Fruit fly (Drosophila melanogaster): Measurements from ENCODE around the gene AlaRS.
A peak's percentile ranks its signal among the peaks of the same experiment; 100 is the strongest.

AlaRS gene

DNA sequence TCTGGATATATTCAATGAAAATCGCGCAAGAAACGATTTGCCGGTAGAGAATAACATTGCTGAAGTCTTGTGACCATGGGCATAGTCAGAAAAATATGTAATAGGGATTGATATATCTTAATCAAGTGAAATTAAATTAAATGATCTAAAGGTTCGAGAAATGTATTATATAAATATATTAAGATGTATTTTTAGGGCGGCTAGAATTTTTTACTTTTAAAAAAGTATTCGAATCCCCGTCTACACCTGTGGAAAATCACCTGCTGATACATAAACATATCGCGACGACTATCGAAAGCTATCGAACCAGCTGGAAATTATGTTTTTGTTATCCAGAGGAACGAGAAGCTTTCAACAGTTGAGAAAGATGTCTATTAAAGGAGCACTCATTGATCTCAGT, 4.8 kb downstream of the AlaRS start, which contains the start of the genes CG13390 and CG17294 (continued):
- peak; percentile 98 for TF ChIP-seq CG4318 (GFP tag; optimal IDR thresholded peaks at IDR 0.05)
- peak; percentile 99 for TF ChIP-seq CG32006 (GFP tag; optimal IDR thresholded peaks at IDR 0.05)
- TF ChIP-seq fd59A (GFP tag; optimal IDR thresholded peaks at IDR 0.05): peak; percentile 98
- peak; percentile 100 for TF ChIP-seq CG8119 (GFP tag; IDR thresholded peaks at IDR 0.05)
- TF ChIP-seq Met (GFP tag; optimal IDR thresholded peaks at IDR 0.05): peak; percentile 99
- peak; percentile 99 for TF ChIP-seq CG9139 (GFP tag; optimal IDR thresholded peaks at IDR 0.05)
- TF ChIP-seq cyc (GFP tag; optimal IDR thresholded peaks at IDR 0.05): peak; percentile 99
- peak; percentile 99 for TF ChIP-seq CG11294 (GFP tag; IDR thresholded peaks at IDR 0.05)
- peak; percentile 98 for TF ChIP-seq Sox14 (GFP tag; optimal IDR thresholded peaks at IDR 0.05)
- TF ChIP-seq Hr39 (GFP tag; optimal IDR thresholded peaks at IDR 0.05): peak; percentile 97
- TF ChIP-seq CG31627 (GFP tag; optimal IDR thresholded peaks at IDR 0.05): peak; percentile 98
- TF ChIP-seq Eip75B (GFP tag; optimal IDR thresholded peaks at IDR 0.05): peak; percentile 99
- TF ChIP-seq CG10631 (GFP tag; optimal IDR thresholded peaks at IDR 0.05): peak; percentile 100
- TF ChIP-seq dac (GFP tag; optimal IDR thresholded peaks at IDR 0.05): peak; percentile 97
- peak; percentile 99 for TF ChIP-seq esn (GFP tag; optimal IDR thresholded peaks at IDR 0.05)
- peak; percentile 100 for TF ChIP-seq CG15336 (GFP tag; IDR thresholded peaks at IDR 0.05)
- TF ChIP-seq CG7368 (GFP tag; optimal IDR thresholded peaks at IDR 0.05): peak; percentile 99
- peak; percentile 99 for TF ChIP-seq Ets96B (tag; optimal IDR thresholded peaks at IDR 0.05)

DNA sequence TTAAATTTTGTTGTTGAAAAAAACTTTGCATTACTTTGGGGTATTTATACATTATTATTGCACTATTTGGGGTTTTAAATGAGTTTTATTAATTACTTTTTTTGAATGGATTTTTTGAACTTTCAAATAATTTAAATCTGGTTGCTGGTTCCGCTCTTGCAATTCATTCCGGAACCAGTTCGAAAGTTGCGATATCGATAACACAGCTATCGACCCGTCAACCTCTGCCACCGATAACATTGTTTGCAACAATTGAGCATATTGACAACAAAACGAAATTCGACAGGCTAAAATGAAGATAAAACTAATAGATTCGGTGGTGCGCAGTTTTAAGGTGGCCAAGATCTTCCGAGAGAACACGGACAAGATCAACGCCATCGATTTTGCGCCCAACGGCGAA, 7.3 kb downstream of the AlaRS start, which contains the start of gene Wdr82:
Gene Wdr82, plus strand, starts transcription at position 227 of the 400 bp plus-strand sequence.
- TF ChIP-seq CG32006 (GFP tag; optimal IDR thresholded peaks at IDR 0.05) (no peak), dsx (GFP tag; optimal IDR thresholded peaks at IDR 0.05; ENCODE audit: poor library complexity, severe bottlenecking) (peak; percentile 70), svp (GFP tag) (peak; percentile 82), Eip78C (GFP tag) (peak; percentile 3)

DNA sequence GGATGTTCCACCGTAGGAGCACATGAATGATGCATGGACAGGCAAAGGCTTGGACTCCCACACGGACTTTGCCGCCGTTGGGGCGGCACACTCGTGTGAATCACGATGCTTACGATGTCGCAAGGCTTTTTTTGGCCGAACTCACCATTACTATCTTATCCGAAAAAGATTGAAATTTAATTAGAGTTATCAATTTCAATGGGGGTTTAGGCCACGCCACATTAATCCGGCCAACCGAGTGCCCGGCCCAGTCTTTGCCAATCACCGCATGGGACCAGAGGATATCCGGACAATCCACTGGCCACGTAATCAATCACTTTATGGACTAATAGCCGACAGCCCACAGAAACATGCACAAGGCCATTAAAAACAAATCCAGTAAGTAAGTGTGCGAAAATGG, 9.3 kb downstream of the AlaRS start:
- TF ChIP-seq acj6 (GFP tag; optimal IDR thresholded peaks at IDR 0.05) (no peak), CG11902 (GFP tag; optimal IDR thresholded peaks at IDR 0.05) (no peak), vri (GFP tag; optimal IDR thresholded peaks at IDR 0.05) (peak; percentile 6), cyc (GFP tag; optimal IDR thresholded peaks at IDR 0.05) (no peak), Gug (GFP tag; IDR thresholded peaks at IDR 0.05) (no peak), CG1621 (tag; optimal IDR thresholded peaks at IDR 0.05) (no peak)

DNA sequence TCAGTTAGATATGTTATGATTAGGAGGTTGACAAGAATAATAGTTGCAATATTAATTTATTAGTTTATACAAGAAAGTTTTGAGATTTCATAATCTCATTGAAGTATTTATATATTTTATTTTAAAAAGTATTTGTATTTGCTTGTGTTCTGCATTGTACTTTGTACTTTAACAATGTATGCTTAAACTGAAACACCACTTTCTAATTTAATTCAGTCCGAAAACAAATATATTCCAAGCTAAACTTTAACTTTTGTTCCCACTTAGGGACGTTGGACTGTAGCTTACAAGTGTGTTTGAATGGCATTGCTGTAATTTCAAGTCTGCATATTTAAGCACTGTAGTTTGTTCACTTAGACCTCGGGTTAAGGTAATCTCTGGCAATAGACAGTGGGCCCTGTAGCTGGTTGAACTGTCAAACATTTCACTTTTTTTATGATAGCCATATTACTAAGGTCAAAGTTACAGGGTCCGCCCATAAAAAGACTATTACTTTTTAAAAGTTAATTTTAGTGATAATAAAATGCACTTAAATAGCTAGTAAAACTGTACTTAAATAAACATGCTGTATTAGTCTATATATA, 10.1 kb downstream of the AlaRS start:
- peak; percentile 14 for TF ChIP-seq CG6276 (GFP tag; optimal IDR thresholded peaks at IDR 0.05)
- TF ChIP-seq topi (GFP tag; optimal IDR thresholded peaks at IDR 0.05): no peak
- peak; percentile 15 for TF ChIP-seq dsx (GFP tag; optimal IDR thresholded peaks at IDR 0.05; ENCODE audit: poor library complexity, severe bottlenecking)
- peak; percentile 39 for TF ChIP-seq achi (GFP tag; optimal IDR thresholded peaks at IDR 0.05)
- TF ChIP-seq OdsH (GFP tag; optimal IDR thresholded peaks at IDR 0.05): peak; percentile 16
- peak; percentile 56 for TF ChIP-seq CG32006 (GFP tag; optimal IDR thresholded peaks at IDR 0.05)
- no peak for TF ChIP-seq ss (GFP tag; optimal IDR thresholded peaks at IDR 0.05)
- no peak for TF ChIP-seq Ets21C (GFP tag; optimal IDR thresholded peaks at IDR 0.05)
- TF ChIP-seq Ets96B (tag; optimal IDR thresholded peaks at IDR 0.05): no peak
- no peak for TF ChIP-seq fd85E (GFP tag; optimal IDR thresholded peaks at IDR 0.05)
- no peak for TF ChIP-seq vri (GFP tag; optimal IDR thresholded peaks at IDR 0.05)
- TF ChIP-seq CG6792 (GFP tag; optimal IDR thresholded peaks at IDR 0.05): no peak
- TF ChIP-seq CG15336 (GFP tag; IDR thresholded peaks at IDR 0.05): peak; percentile 48
- TF ChIP-seq CG8119 (GFP tag; IDR thresholded peaks at IDR 0.05): peak; percentile 41; the same call in 1 of the 3 replicates
- peak; percentile 61 for TF ChIP-seq Eip78C (GFP tag)
- no peak for TF ChIP-seq dac (GFP tag; optimal IDR thresholded peaks at IDR 0.05)
- TF ChIP-seq eg (GFP tag; IDR thresholded peaks at IDR 0.05): no peak
- no peak for TF ChIP-seq CG4318 (GFP tag; optimal IDR thresholded peaks at IDR 0.05)
- peak; percentile 40 for TF ChIP-seq acj6 (GFP tag; optimal IDR thresholded peaks at IDR 0.05)
- TF ChIP-seq Lpt (GFP tag; optimal IDR thresholded peaks at IDR 0.05): no peak
